Fruit fly (Drosophila melanogaster): Measurements from ENCODE around the gene Cpr65Ax2.

The Cpr65Ax2 gene

dm6 chr3L:6115505-6115904, 35.2 kb downstream of the Cpr65Ax2 start:
- TF ChIP-seq usp (GFP tag; optimal IDR thresholded peaks at IDR 0.05) (no peak), br (GFP tag; optimal IDR thresholded peaks at IDR 0.05) (no peak)

- no peak for TF ChIP-seq tai (GFP tag; optimal IDR thresholded peaks at IDR 0.05)
- TF ChIP-seq foxo (GFP tag; optimal IDR thresholded peaks at IDR 0.05): no peak
- no peak for TF ChIP-seq Rel (GFP tag; optimal IDR thresholded peaks at IDR 0.05)
- TF ChIP-seq Rel (tag; optimal IDR thresholded peaks at IDR 0.05): no peak
- no peak for TF ChIP-seq psq (GFP tag; optimal IDR thresholded peaks at IDR 0.05)
- TF ChIP-seq Vsx2 (GFP tag; optimal IDR thresholded peaks at IDR 0.05; ENCODE audit: partially characterized antibody): no peak
- TF ChIP-seq CG9705 (GFP tag; optimal IDR thresholded peaks at IDR 0.05): no peak
- no peak for TF ChIP-seq lola (GFP tag; optimal IDR thresholded peaks at IDR 0.05)
- no peak for TF ChIP-seq Abd-B (GFP tag; optimal IDR thresholded peaks at IDR 0.05)
- TF ChIP-seq pan (optimal IDR thresholded peaks at IDR 0.05): no peak
- no peak for TF ChIP-seq rgr (GFP tag; optimal IDR thresholded peaks at IDR 0.05)
- no peak for TF ChIP-seq HLH106 (tag; optimal IDR thresholded peaks at IDR 0.05)
- no peak for TF ChIP-seq Hnf4 (GFP tag; optimal IDR thresholded peaks at IDR 0.05)
- TF ChIP-seq dsf (GFP tag; optimal IDR thresholded peaks at IDR 0.05; ENCODE audit: borderline replicate concordance): no peak
- TF ChIP-seq Jra (GFP tag; optimal IDR thresholded peaks at IDR 0.05): no peak
These were observed 39.2 kb downstream of the Cpr65Ax2 start for dm6 chr3L:6111458-6111857.

dm6 chr3L:6110673-6111449, 39.8 kb downstream of the Cpr65Ax2 start:
- no peak for TF ChIP-seq Hr83 (GFP tag; optimal IDR thresholded peaks at IDR 0.05; ENCODE audit: poor library complexity, severe bottlenecking)
- no peak for TF ChIP-seq jim (GFP tag; optimal IDR thresholded peaks at IDR 0.05)
- TF ChIP-seq br (GFP tag; optimal IDR thresholded peaks at IDR 0.05): no peak
- no peak for TF ChIP-seq foxo (GFP tag; optimal IDR thresholded peaks at IDR 0.05)
- TF ChIP-seq N (GFP tag; optimal IDR thresholded peaks at IDR 0.05): no peak
- TF ChIP-seq h (GFP tag; optimal IDR thresholded peaks at IDR 0.05): no peak
- TF ChIP-seq OdsH (GFP tag; optimal IDR thresholded peaks at IDR 0.05): no peak
- no peak for TF ChIP-seq sv (GFP tag; optimal IDR thresholded peaks at IDR 0.05)
- no peak for TF ChIP-seq CG32264 (GFP tag; optimal IDR thresholded peaks at IDR 0.05)
- no peak for TF ChIP-seq Rel (GFP tag; optimal IDR thresholded peaks at IDR 0.05)
- TF ChIP-seq Rel (tag; optimal IDR thresholded peaks at IDR 0.05): no peak
- no peak for TF ChIP-seq woc (GFP tag; optimal IDR thresholded peaks at IDR 0.05)
- TF ChIP-seq Mio (GFP tag; optimal IDR thresholded peaks at IDR 0.05): no peak
- no peak for TF ChIP-seq dmrt93B (GFP tag; optimal IDR thresholded peaks at IDR 0.05)

- TF ChIP-seq foxo (GFP tag; optimal IDR thresholded peaks at IDR 0.05): no peak
- TF ChIP-seq Jra (GFP tag; optimal IDR thresholded peaks at IDR 0.05): no peak
- TF ChIP-seq Mio (GFP tag; optimal IDR thresholded peaks at IDR 0.05): no peak
- no peak for TF ChIP-seq fru (GFP tag; optimal IDR thresholded peaks at IDR 0.05)
- no peak for TF ChIP-seq usp (GFP tag; optimal IDR thresholded peaks at IDR 0.05)
- TF ChIP-seq GATAd (GFP tag; optimal IDR thresholded peaks at IDR 0.05): no peak
- TF ChIP-seq CG9705 (GFP tag; optimal IDR thresholded peaks at IDR 0.05): no peak
- TF ChIP-seq CrebA (GFP tag; optimal IDR thresholded peaks at IDR 0.05; ENCODE audit: borderline replicate concordance): no peak
- TF ChIP-seq dmrt93B (GFP tag; optimal IDR thresholded peaks at IDR 0.05): no peak
- TF ChIP-seq Rel (GFP tag; optimal IDR thresholded peaks at IDR 0.05): no peak
- no peak for TF ChIP-seq Rel (tag; optimal IDR thresholded peaks at IDR 0.05)
- TF ChIP-seq Abd-B (GFP tag; optimal IDR thresholded peaks at IDR 0.05): no peak
- TF ChIP-seq N (GFP tag; optimal IDR thresholded peaks at IDR 0.05): no peak
- no peak for TF ChIP-seq Hnf4 (GFP tag; optimal IDR thresholded peaks at IDR 0.05)
- TF ChIP-seq brk (GFP tag; optimal IDR thresholded peaks at IDR 0.05): no peak
- no peak for TF ChIP-seq dsf (GFP tag; optimal IDR thresholded peaks at IDR 0.05; ENCODE audit: borderline replicate concordance)
- TF ChIP-seq woc (GFP tag; optimal IDR thresholded peaks at IDR 0.05): no peak
- TF ChIP-seq pan (optimal IDR thresholded peaks at IDR 0.05): no peak
These were observed 42.2 kb downstream of the Cpr65Ax2 start for dm6 chr3L:6108264-6109060.
